Fruit fly (Drosophila melanogaster): ENCODE results near the gene CCDC151.

DNA sequence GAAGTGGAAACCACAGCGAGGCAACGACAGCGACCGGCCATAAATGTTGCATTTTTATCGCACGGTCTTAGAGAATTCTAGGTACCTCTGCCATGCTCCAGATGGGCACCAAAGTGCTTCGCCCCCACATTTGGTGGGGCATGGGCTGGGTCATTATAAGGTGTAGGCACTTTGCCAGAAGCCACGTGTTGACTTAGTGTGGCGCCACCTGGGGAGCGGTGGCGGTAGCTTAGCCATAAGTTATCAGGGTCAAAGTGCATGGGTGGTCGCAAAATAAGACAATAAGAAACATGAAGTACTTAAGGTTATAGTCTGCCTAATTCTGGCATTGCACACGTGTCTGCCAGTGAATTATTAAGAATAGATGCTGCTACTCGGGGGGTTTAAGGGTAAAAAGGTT lies 11.6 kb downstream of the CCDC151 start:
- TF ChIP-seq CG6854 (GFP tag; optimal IDR thresholded peaks at IDR 0.05) (no peak), svp (GFP tag) (no peak), Gug (GFP tag; IDR thresholded peaks at IDR 0.05) (no peak), Sox102F (GFP tag; optimal IDR thresholded peaks at IDR 0.05) (no peak), CG8319 (GFP tag; optimal IDR thresholded peaks at IDR 0.05) (no peak), achi (GFP tag; optimal IDR thresholded peaks at IDR 0.05) (no peak), CG4318 (GFP tag; optimal IDR thresholded peaks at IDR 0.05) (no peak), dsx (GFP tag; optimal IDR thresholded peaks at IDR 0.05; ENCODE audit: poor library complexity, severe bottlenecking) (no peak), CG7368 (GFP tag; optimal IDR thresholded peaks at IDR 0.05) (no peak), CG3032 (tag; optimal IDR thresholded peaks at IDR 0.05) (no peak), topi (GFP tag; optimal IDR thresholded peaks at IDR 0.05) (no peak), Lpt (GFP tag; optimal IDR thresholded peaks at IDR 0.05) (no peak), salr (GFP tag; optimal IDR thresholded peaks at IDR 0.05) (no peak), Blimp-1 (GFP tag; optimal IDR thresholded peaks at IDR 0.05) (no peak)
